Fruit fly (Drosophila melanogaster) whole organism, embryonic: ENCODE measurements around the gene hd.

ENCODE experiments used
- CkIIα-i1 ChIP-seq: fragments of 200-800 bp; sonication (Bioruptor generic); IDR thresholded peaks from 2 replicates; pipeline ENCODE4 v1.3.6; 2022; ENCODE audit warnings: missing biosample characterization, missing genetic modification characterization
- Dfd ChIP-seq, 2 experiments: fragments of >200 bp; optimal IDR thresholded peaks; 2 replicates each; lab custom pipeline; 2017; ENCODE audit warnings: missing biosample characterization in 2 of 2, missing genetic modification characterization in 2 of 2
- Elba2 ChIP-seq: fragments of 200-800 bp; sonication (Bioruptor generic); optimal IDR thresholded peaks from 3 replicates; lab custom pipeline; 2016; ENCODE audit warnings: missing biosample characterization, missing genetic modification characterization
- Tbp ChIP-seq: fragments of >200 bp; optimal IDR thresholded peaks from 2 replicates; lab custom pipeline; 2018; ENCODE audit warnings: missing biosample characterization, missing genetic modification characterization
- gsb-n ChIP-seq: fragments of 200-800 bp; sonication (Bioruptor generic); optimal IDR thresholded peaks from 3 replicates; lab custom pipeline; 2018; ENCODE audit warnings: missing biosample characterization, mild to moderate bottlenecking, missing genetic modification characterization
- luna ChIP-seq: fragments of 200-800 bp; sonication (Bioruptor generic); optimal IDR thresholded peaks from 2 replicates; lab custom pipeline; 2016; ENCODE audit warnings: missing biosample characterization, missing genetic modification characterization

- TF ChIP-seq luna (GFP tag; lab: Kevin White, UChicago) (no peak), Elba2 (no peak), Dfd (GFP tag; optimal IDR thresholded peaks at IDR 0.05; lab: Kevin White, UChicago) (no peak), gsb-n (tag; lab: Kevin White, UChicago) (no peak), CkIIα-i1 (GFP tag; lab: Robert Waterston, UW) (no peak), Tbp (no peak)
Measured at dm6 chr3R:5331764-5332405, 42.9 kb downstream of the hd start.
